Worm (Caenorhabditis elegans) whole organism, early embryonic: ENCODE results near the gene chw-1.

ENCODE experiments used
- B0310.2 ChIP-seq: sonication (generic microtip); optimal IDR thresholded peaks from 2 replicates; lab custom pipeline; 2016; ENCODE audit warnings: mild to moderate bottlenecking, missing genetic modification characterization, missing compliant biosample characterization
- F13C5.2 ChIP-seq: sonication (generic microtip); optimal IDR thresholded peaks from 2 replicates; lab custom pipeline; 2017; ENCODE audit warnings: mild to moderate bottlenecking, missing genetic modification characterization, inconsistent platforms, missing compliant biosample characterization
- aly-1 ChIP-seq: sonication (generic microtip); optimal IDR thresholded peaks from 2 replicates; lab custom pipeline; 2016; ENCODE audit warnings: missing genetic modification characterization, missing compliant biosample characterization
- ama-1 ChIP-seq: fragments of 150-350 bp; optimal IDR thresholded peaks from 2 replicates; lab custom pipeline; 2014
- ceh-13 ChIP-seq: fragments of 200-800 bp; sonication (Bioruptor generic); optimal IDR thresholded peaks from 2 replicates; lab custom pipeline; 2018; ENCODE audit warnings: mild to moderate bottlenecking, missing genetic modification characterization, missing compliant biosample characterization
- ceh-36 ChIP-seq: sonication (generic microtip); optimal IDR thresholded peaks from 2 replicates; lab custom pipeline; 2016; ENCODE audit warnings: missing genetic modification characterization, inconsistent platforms, missing compliant biosample characterization
- ets-7 ChIP-seq: sonication (generic microtip); optimal IDR thresholded peaks from 2 replicates; lab custom pipeline; 2016; ENCODE audit warnings: missing genotype, missing genetic modification characterization, missing compliant biosample characterization
- flt-1 ChIP-seq: fragments of 200-800 bp; sonication (Bioruptor generic); IDR thresholded peaks from 2 replicates; pipeline ENCODE4 v1.3.6; 2022; ENCODE audit warnings: missing genetic modification characterization, missing compliant biosample characterization
- hmbx-1 ChIP-seq: sonication (generic microtip); optimal IDR thresholded peaks from 2 replicates; lab custom pipeline; 2016; ENCODE audit warnings: mild to moderate bottlenecking, missing genetic modification characterization, missing compliant biosample characterization
- hmg-4 ChIP-seq: fragments of 200-800 bp; sonication (Bioruptor generic); optimal IDR thresholded peaks from 2 replicates; lab custom pipeline; 2018; ENCODE audit warnings: mild to moderate bottlenecking, missing genetic modification characterization, missing compliant biosample characterization
- hnd-1 ChIP-seq: sonication (generic microtip); optimal IDR thresholded peaks from 2 replicates; lab custom pipeline; 2016; ENCODE audit warnings: missing genetic modification characterization, missing compliant biosample characterization
- pes-1 ChIP-seq: fragments of 200-800 bp; sonication (Bioruptor generic); IDR thresholded peaks from 2 replicates; pipeline ENCODE4 v1.3.6; 2022; ENCODE audit warnings: missing genetic modification reagents, missing genetic modification characterization, missing compliant biosample characterization
- scrt-1 ChIP-seq: fragments of 200-800 bp; sonication (Bioruptor generic); IDR thresholded peaks from 2 replicates; pipeline ENCODE4 v1.3.6; 2022; ENCODE audit warnings: missing genetic modification characterization, missing compliant biosample characterization
- sea-1 ChIP-seq: fragments of 200-800 bp; sonication (Bioruptor generic); conservative IDR thresholded peaks from 2 replicates; pipeline ENCODE4 v1.3.6; 2022; ENCODE audit warnings: missing genetic modification characterization, missing compliant biosample characterization
- tbx-11 ChIP-seq: fragments of 200-800 bp; sonication (Bioruptor generic); IDR thresholded peaks from 2 replicates; pipeline ENCODE4 v1.3.6; 2022; ENCODE audit warnings: missing genetic modification characterization, missing compliant biosample characterization
- tbx-37 ChIP-seq: fragments of 200-800 bp; sonication (Bioruptor generic); conservative IDR thresholded peaks from 2 replicates; pipeline ENCODE4 v1.3.6; 2022; ENCODE audit warnings: missing genetic modification reagents, missing genetic modification characterization, missing compliant biosample characterization
- tra-4 ChIP-seq: sonication (generic microtip); optimal IDR thresholded peaks from 2 replicates; lab custom pipeline; 2017; ENCODE audit warnings: missing genetic modification characterization, missing compliant biosample characterization

Gene chw-1

DNA sequence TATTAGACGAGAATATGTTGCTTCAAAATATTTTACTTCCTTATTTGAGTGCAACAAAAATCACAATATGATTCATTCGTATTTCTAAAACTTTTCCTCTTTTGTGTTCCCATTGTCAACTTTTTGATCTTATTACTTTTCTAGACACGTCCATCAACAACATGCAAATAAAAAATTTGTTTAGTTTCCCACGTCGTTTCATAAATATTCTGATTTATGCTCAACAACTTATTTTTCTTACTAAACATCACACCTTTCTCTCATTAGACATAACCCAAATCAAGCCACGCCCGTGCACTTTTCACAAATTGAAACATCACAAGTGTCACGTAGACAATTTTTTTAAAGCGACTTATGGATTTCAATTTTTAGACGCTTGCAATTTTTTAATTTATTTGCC lies 7.8 kb downstream of the chw-1 start:
- TF ChIP-seq sea-1 (GFP tag; lab: Robert Waterston, UW) (no peak), hnd-1 (tag; lab: Kevin White, UChicago) (no peak), hmbx-1 (no peak), scrt-1 (GFP tag; lab: Robert Waterston, UW) (no peak), flt-1 (GFP tag; lab: Robert Waterston, UW) (no peak), tbx-11 (GFP tag; lab: Robert Waterston, UW) (no peak), aly-1 (tag; lab: Kevin White, UChicago) (no peak), tra-4 (tag; lab: Kevin White, UChicago) (no peak), F13C5.2 (tag; lab: Kevin White, UChicago) (no peak), ceh-13 (no peak), ets-7 (no peak), pes-1 (GFP tag; lab: Robert Waterston, UW) (no peak), tbx-37 (GFP tag; lab: Robert Waterston, UW) (no peak)

DNA sequence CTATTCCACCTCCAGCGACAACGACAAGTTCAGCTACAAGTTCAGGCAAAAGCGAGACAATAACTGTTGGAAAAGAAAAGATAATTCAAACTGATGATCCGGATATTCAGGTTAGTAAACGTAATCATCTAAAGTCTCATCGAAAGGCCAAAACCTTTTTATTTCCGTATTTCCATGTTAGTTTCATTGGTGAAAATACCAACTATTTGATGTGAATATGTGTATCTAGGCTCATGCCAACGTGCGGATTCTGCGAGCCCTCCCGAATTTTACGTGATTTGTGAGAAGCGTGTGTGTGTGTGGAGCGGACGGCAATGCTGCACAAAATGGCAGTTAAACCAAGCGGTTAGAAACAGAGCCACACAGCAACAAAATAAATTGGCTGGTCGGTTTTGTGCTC lies 8.9 kb downstream of the chw-1 start:
- TF ChIP-seq flt-1 (GFP tag; lab: Robert Waterston, UW), result no peak
- TF ChIP-seq scrt-1 (GFP tag; lab: Robert Waterston, UW), result no peak
- TF ChIP-seq hnd-1 (tag; lab: Kevin White, UChicago), result no peak
- no peak for TF ChIP-seq pes-1 (GFP tag; lab: Robert Waterston, UW)
- no peak for TF ChIP-seq tra-4 (tag; lab: Kevin White, UChicago)

ce11 chrV:10472901-10473774 lies 11.1 kb downstream of the chw-1 start:
- no peak for TF ChIP-seq sea-1 (GFP tag; lab: Robert Waterston, UW)
- TF ChIP-seq hnd-1 (tag; lab: Kevin White, UChicago), result no peak
- no peak for TF ChIP-seq aly-1 (tag; lab: Kevin White, UChicago)
- no peak for TF ChIP-seq scrt-1 (GFP tag; lab: Robert Waterston, UW)

DNA sequence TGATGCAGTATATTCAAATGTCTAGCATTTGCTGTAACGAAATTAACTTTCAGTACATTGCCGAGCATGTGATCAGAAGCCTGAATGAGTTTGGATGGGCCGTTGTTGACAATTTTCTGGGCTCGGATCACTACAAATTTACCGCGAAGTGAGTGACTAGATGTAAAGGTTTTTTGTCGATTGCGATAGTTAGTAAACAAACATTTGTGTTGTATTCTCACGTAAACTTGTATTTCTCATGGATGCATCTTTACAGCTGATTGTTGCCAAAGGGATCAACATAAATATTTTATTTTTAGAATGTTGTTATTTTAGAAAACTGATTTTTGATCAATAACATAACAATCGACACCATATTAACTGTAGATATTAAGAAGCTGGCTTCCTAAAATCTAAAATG lies 12.0 kb downstream of the chw-1 start:
- TF ChIP-seq tra-4 (tag; lab: Kevin White, UChicago) (no peak), hmg-4 (GFP tag; lab: Kevin White, UChicago) (no peak), F13C5.2 (tag; lab: Kevin White, UChicago) (no peak), ets-7 (no peak), sea-1 (GFP tag; lab: Robert Waterston, UW) (no peak), tbx-37 (GFP tag; lab: Robert Waterston, UW) (no peak), tbx-11 (GFP tag; lab: Robert Waterston, UW) (no peak), scrt-1 (GFP tag; lab: Robert Waterston, UW) (no peak), ceh-36 (tag; lab: Kevin White, UChicago) (no peak), B0310.2 (tag; lab: Kevin White, UChicago) (no peak), pes-1 (GFP tag; lab: Robert Waterston, UW) (no peak), ceh-13 (no peak), ama-1 (lab: Kevin White, UChicago) (no peak), hmbx-1 (no peak), flt-1 (GFP tag; lab: Robert Waterston, UW) (no peak), aly-1 (tag; lab: Kevin White, UChicago) (no peak), hnd-1 (tag; lab: Kevin White, UChicago) (no peak)

ce11 chrV:10475421-10475820 lies 13.3 kb downstream of the chw-1 start:
- TF ChIP-seq ceh-36 (tag; lab: Kevin White, UChicago) (no peak), B0310.2 (tag; lab: Kevin White, UChicago) (no peak), F13C5.2 (tag; lab: Kevin White, UChicago) (no peak), flt-1 (GFP tag; lab: Robert Waterston, UW) (no peak), ceh-13 (no peak), tbx-37 (GFP tag; lab: Robert Waterston, UW) (no peak)

DNA sequence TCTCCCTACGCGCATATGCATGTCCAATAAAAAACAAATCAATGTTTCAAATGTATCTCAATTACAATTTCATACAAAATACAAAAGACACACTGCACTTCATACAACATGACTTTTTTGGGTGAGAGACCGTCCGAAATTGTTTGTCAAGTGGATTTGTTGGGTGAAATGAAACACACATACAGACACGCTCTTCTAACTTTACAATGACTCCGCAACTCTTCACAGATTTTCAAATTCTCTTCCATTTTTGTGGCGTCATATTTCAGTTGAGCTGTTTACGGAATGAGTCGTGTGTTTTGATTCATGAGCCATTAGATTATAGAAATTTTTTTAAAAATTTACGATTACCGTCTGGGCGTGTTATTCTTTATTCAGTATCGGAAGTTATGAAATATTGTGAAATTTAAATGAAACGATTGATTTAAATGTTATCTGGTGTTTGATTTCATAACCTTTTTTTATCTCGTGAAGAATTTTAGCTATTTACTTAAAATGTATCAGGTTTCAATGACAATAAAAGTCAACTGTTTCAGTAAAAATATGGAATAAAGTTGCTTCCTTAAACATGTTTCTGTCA lies 14.9 kb downstream of the chw-1 start:
- TF ChIP-seq tbx-37 (GFP tag; lab: Robert Waterston, UW) (no peak), ama-1 (lab: Kevin White, UChicago) (no peak), tra-4 (tag; lab: Kevin White, UChicago) (no peak), F13C5.2 (tag; lab: Kevin White, UChicago) (no peak), ets-7 (no peak), tbx-11 (GFP tag; lab: Robert Waterston, UW) (no peak), pes-1 (GFP tag; lab: Robert Waterston, UW) (no peak), ceh-13 (no peak), scrt-1 (GFP tag; lab: Robert Waterston, UW) (no peak), sea-1 (GFP tag; lab: Robert Waterston, UW) (no peak), aly-1 (tag; lab: Kevin White, UChicago) (no peak), ceh-36 (tag; lab: Kevin White, UChicago) (no peak), hnd-1 (tag; lab: Kevin White, UChicago) (no peak), B0310.2 (tag; lab: Kevin White, UChicago) (no peak), hmbx-1 (no peak), hmg-4 (GFP tag; lab: Kevin White, UChicago) (no peak)
